Worm (Caenorhabditis elegans): ENCODE data around the gene D2024.4.
"Not testable (repeated sequence)": the region's sequence is repeated elsewhere in the genome, so short reads cannot be mapped to it uniquely, and the experiment has no call there.

D2024.4 gene

DNA sequence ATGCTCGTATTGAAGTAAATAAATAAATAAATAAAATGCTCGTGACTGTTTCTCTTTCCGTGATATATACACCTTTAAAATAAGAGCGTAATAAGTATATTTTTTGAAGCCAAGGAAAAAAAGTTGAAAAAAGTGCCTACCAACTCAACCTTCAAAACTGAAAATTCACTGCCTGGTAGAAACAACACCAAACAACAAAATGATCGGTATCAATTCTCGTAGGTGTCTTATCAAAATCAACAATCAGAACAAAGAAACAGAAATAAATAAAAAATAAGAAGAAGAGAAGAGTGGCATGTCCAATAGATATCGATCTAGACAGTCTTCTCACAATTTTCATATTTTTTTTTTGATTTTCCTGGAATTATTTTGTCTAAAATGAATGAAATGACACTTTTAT lies 12.9 kb downstream of the D2024.4 start, which contains the start of gene afmd-1:
Gene afmd-1 (plus strand): TSS at position 316 of the 400 bp plus-strand sequence.
- no peak for TF ChIP-seq daf-16 (GFP tag; optimal IDR thresholded peaks at IDR 0.05)
- TF ChIP-seq daf-16 (tag; optimal IDR thresholded peaks at IDR 0.05) = peak; percentile 54
- TF ChIP-seq pqm-1 (tag; optimal IDR thresholded peaks at IDR 0.05) = no peak
- TF ChIP-seq aha-1 (tag) = peak; percentile 4

DNA sequence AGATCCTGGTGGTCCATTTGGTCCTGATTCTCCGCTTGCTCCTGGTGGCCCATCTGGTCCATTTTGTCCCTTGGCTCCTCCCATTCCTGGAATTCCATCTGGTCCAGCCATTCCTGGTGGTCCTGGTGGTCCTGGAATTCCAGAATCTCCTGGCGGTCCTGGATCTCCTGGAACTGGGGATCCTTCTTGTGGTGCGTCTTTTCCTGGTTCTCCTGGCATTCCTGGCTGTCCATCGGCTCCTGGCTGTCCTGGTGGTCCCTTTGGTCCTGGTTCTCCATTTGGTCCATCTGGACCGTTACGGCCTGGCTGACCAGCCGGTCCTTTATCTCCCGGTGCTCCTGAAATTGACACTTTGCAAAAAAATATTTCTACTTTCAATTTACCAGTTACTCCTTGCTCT lies 14.6 kb downstream of the D2024.4 start:
- no peak for TF ChIP-seq nhr-11 (tag; optimal IDR thresholded peaks at IDR 0.05)
- TF ChIP-seq php-3 (GFP tag; IDR thresholded peaks at IDR 0.05) = no peak
- no peak for TF ChIP-seq nhr-102 (tag; optimal IDR thresholded peaks at IDR 0.05)
- no peak for TF ChIP-seq fkh-10 (GFP tag; optimal IDR thresholded peaks at IDR 0.05)
- TF ChIP-seq snpc-1.2 (GFP tag; IDR thresholded peaks at IDR 0.05) = no peak
- no peak for TF ChIP-seq attf-4 (tag; optimal IDR thresholded peaks at IDR 0.05)
- TF ChIP-seq F49E8.2 (tag; optimal IDR thresholded peaks at IDR 0.05; ENCODE audit: borderline replicate concordance) = no peak
- TF ChIP-seq egl-27 (tag; optimal IDR thresholded peaks at IDR 0.05) = no peak
- TF ChIP-seq skn-1 (tag; optimal IDR thresholded peaks at IDR 0.05) = no peak
- TF ChIP-seq nhr-111 (GFP tag; optimal IDR thresholded peaks at IDR 0.05) = no peak
- TF ChIP-seq gei-8 (GFP tag; optimal IDR thresholded peaks at IDR 0.05) = no peak
- TF ChIP-seq egl-43 (GFP tag; IDR thresholded peaks at IDR 0.05) = 0 out of 2 replicates have a peak, but pooled peaks have one; percentile 18
- no peak for TF ChIP-seq lin-39 (tag; optimal IDR thresholded peaks at IDR 0.05)
- peak; percentile 85 for TF ChIP-seq set-16 (GFP tag; IDR thresholded peaks at IDR 0.05)
- no peak for TF ChIP-seq dmd-9 (GFP tag; IDR thresholded peaks at IDR 0.05)
- TF ChIP-seq arid-1 (GFP tag; conservative IDR thresholded peaks at IDR 0.05) = no peak
- no peak for TF ChIP-seq Y75B8A.6 (GFP tag; IDR thresholded peaks at IDR 0.05)
- no peak for TF ChIP-seq hlh-30 (tag; optimal IDR thresholded peaks at IDR 0.05; ENCODE audit: insufficient read depth)
- TF ChIP-seq nhr-42 (GFP tag; IDR thresholded peaks at IDR 0.05) = no peak
- TF ChIP-seq ces-1 (GFP tag; optimal IDR thresholded peaks at IDR 0.05) = no peak
- no peak for TF ChIP-seq lin-29 (GFP tag; IDR thresholded peaks at IDR 0.05)
- peak; percentile 41 for TF ChIP-seq aha-1 (tag)

- TF ChIP-seq aly-2 (tag; optimal IDR thresholded peaks at IDR 0.05) = no peak
- TF ChIP-seq sdz-12 (GFP tag; optimal IDR thresholded peaks at IDR 0.05) = no peak
- no peak for TF ChIP-seq arid-1 (GFP tag; conservative IDR thresholded peaks at IDR 0.05)
- no peak for TF ChIP-seq skn-1 (tag; optimal IDR thresholded peaks at IDR 0.05)
- no peak for TF ChIP-seq daf-19 (GFP tag; conservative IDR thresholded peaks at IDR 0.05)
- TF ChIP-seq zag-1 (tag; optimal IDR thresholded peaks at IDR 0.05) = no peak
- no peak for TF ChIP-seq spr-3 (GFP tag; optimal IDR thresholded peaks at IDR 0.05)
- no peak for TF ChIP-seq nhr-237 (tag; optimal IDR thresholded peaks at IDR 0.05)
Measured at ce11 chrIV:7246553-7246952, 15.5 kb downstream of the D2024.4 start, which contains the start of gene col-114. col-114 (minus strand) TSS chrIV:7246653.

- not testable (repeated sequence) for TF ChIP-seq snpc-1.2 (GFP tag; IDR thresholded peaks at IDR 0.05); mes-2 (tag; optimal IDR thresholded peaks at IDR 0.05; ENCODE audit: poor library complexity, severe bottlenecking); zip-2 (tag; optimal IDR thresholded peaks at IDR 0.05)
Measured at ce11 chrIV:7247243-7247642, 16.2 kb downstream of the D2024.4 start, which contains the start of gene D2024.1. D2024.1 (plus strand) TSS chrIV:7247543.

DNA sequence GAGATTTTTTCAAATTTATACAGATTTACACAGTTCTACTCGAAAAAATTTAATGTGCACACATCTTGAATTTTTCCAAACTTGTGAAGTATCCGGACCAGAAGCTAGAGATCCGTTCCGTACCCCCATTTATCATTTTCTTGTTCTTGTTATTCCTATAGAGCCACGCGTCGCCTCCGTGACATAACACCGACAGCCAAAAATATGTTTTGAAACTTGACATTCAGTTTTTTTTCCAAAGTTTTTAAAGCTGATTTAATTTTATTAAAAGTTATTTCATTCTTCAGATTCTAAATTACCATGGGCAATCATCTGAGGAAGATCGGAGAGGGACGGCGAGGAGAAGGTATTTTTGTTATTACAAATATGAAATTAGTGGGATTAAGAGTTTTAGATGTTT lies 19.1 kb downstream of the D2024.4 start, which contains the start of gene D2024.18:
Gene D2024.18 (plus strand): TSS at position 301 of the 400 bp plus-strand sequence.
- TF ChIP-seq nhr-28 (tag; optimal IDR thresholded peaks at IDR 0.05) = no peak
- no peak for TF ChIP-seq zip-2 (tag; optimal IDR thresholded peaks at IDR 0.05)
- TF ChIP-seq php-3 (GFP tag; IDR thresholded peaks at IDR 0.05) = no peak
- no peak for TF ChIP-seq nhr-77 (tag; optimal IDR thresholded peaks at IDR 0.05)
- TF ChIP-seq ztf-7 (tag; optimal IDR thresholded peaks at IDR 0.05) = no peak
- no peak for TF ChIP-seq nhr-42 (GFP tag; IDR thresholded peaks at IDR 0.05)
- TF ChIP-seq lin-1 (GFP tag; IDR thresholded peaks at IDR 0.05) = no peak
- no peak for TF ChIP-seq zfp-2 (tag; optimal IDR thresholded peaks at IDR 0.05)
